Worm (Caenorhabditis elegans): ENCODE data around the gene ascc-1.

DNA sequence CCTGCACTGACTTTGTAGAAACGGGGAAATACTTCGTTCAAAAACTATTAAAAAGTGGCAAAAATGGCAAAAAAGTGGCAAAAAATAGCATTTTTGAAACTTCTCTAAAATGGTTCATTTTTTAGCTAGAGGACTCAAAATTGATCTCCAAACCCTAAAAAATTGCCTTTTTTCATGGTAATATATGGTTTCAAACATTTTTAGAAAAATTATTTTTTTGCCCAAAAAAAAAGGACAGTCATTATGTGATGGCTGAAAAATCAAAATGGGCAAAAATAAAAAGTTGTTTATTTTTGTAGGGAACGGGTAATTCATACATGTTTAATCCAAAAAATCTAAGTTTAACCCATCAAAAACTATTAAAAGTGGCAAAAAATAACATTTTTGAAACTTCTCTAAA is 30.5 kb downstream of the ascc-1 start:
- TF ChIP-seq ama-1 (optimal IDR thresholded peaks at IDR 0.05) (no peak), scrt-1 (GFP tag; IDR thresholded peaks at IDR 0.05) (no peak), B0310.2 (tag; optimal IDR thresholded peaks at IDR 0.05) (no peak), pes-1 (GFP tag; IDR thresholded peaks at IDR 0.05) (no peak), ceh-36 (tag; optimal IDR thresholded peaks at IDR 0.05) (no peak), hmg-4 (GFP tag; optimal IDR thresholded peaks at IDR 0.05) (no peak), ets-7 (tag; optimal IDR thresholded peaks at IDR 0.05) (no peak), hmbx-1 (tag; optimal IDR thresholded peaks at IDR 0.05) (no peak)

All from whole organism, early embryonic.